Fruit fly (Drosophila melanogaster): Measurements from ENCODE around the gene Gr94a.
A peak's percentile ranks its signal among the peaks of the same experiment; 100 is the strongest.

Gr94a gene

DNA sequence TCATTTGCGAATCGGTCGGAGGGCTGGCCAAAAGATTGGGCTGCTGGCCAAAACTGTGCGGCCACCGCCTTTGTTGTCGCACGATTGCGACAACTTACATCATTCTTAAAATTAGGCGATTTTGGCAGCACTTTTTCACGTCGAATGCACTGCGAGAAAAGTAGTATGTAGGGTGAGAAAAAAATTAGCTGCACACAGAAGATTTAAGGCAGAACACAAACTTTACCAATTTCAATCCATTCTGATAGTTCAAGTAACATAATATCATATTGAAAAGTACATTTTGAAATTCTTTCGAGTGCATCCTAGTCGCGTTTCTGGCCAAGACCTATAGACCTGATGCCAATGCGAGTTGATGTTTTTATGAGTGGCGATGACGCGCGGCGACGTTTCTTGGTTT lies 23.0 kb upstream of the Gr94a start (continued):
- TF ChIP-seq HmgD (GFP tag; optimal IDR thresholded peaks at IDR 0.05) (no peak), CG7786 (GFP tag; optimal IDR thresholded peaks at IDR 0.05) (peak; percentile 53), onecut (GFP tag; IDR thresholded peaks at IDR 0.05) (no peak), fu2 (GFP tag; optimal IDR thresholded peaks at IDR 0.05) (peak; percentile 54), C15 (GFP tag; IDR thresholded peaks at IDR 0.05) (peak; percentile 63; the same call in 1 of the 3 replicates), CG7372 (GFP tag; IDR thresholded peaks at IDR 0.05) (peak; percentile 71), CG34376 (GFP tag; optimal IDR thresholded peaks at IDR 0.05) (no peak), dmrt99B (tag; optimal IDR thresholded peaks at IDR 0.05) (peak; percentile 41), pfk (GFP tag; optimal IDR thresholded peaks at IDR 0.05) (no peak), sima (GFP tag; optimal IDR thresholded peaks at IDR 0.05) (no peak), ara (GFP tag; IDR thresholded peaks at IDR 0.05) (peak; percentile 18; the same call in 1 of the 2 replicates), dpn (GFP tag; optimal IDR thresholded peaks at IDR 0.05) (peak; percentile 40 to 71), CG1832 (GFP tag; optimal IDR thresholded peaks at IDR 0.05) (no peak), sna (GFP tag; IDR thresholded peaks at IDR 0.05; ENCODE audit: partially characterized antibody) (no peak), Dfd (GFP tag; optimal IDR thresholded peaks at IDR 0.05) (no peak), Lim3 (GFP tag; IDR thresholded peaks at IDR 0.05) (no peak), eve (GFP tag; optimal IDR thresholded peaks at IDR 0.05) (no peak), Spps (tag; optimal IDR thresholded peaks at IDR 0.05) (no peak), Atf3 (GFP tag; optimal IDR thresholded peaks at IDR 0.05) (peak; percentile 54), schlank (tag; optimal IDR thresholded peaks at IDR 0.05) (peak; percentile 23), CG18764 (GFP tag; optimal IDR thresholded peaks at IDR 0.05) (no peak), CG16815 (GFP tag; optimal IDR thresholded peaks at IDR 0.05) (peak; percentile 34), Trl (optimal IDR thresholded peaks at IDR 0.05) (no peak), Trl (GFP tag; optimal IDR thresholded peaks at IDR 0.05) (peak; percentile 36), az2 (GFP tag; optimal IDR thresholded peaks at IDR 0.05) (peak; percentile 51), ERR (GFP tag; optimal IDR thresholded peaks at IDR 0.05) (no peak), CG11093 (GFP tag; IDR thresholded peaks at IDR 0.05) (no peak), Fer2 (tag; optimal IDR thresholded peaks at IDR 0.05) (no peak), CG5953 (GFP tag; IDR thresholded peaks at IDR 0.05) (no peak), disco-r (GFP tag; optimal IDR thresholded peaks at IDR 0.05) (no peak), CG9817 (tag; optimal IDR thresholded peaks at IDR 0.05) (peak; percentile 70), Med (GFP tag) (peak; percentile 96), jing (GFP tag; optimal IDR thresholded peaks at IDR 0.05) (no peak), CG14710 (tag; optimal IDR thresholded peaks at IDR 0.05) (no peak), zfh1 (GFP tag; IDR thresholded peaks at IDR 0.05) (peak; percentile 51; the same call in 1 of the 3 replicates), peb (GFP tag; IDR thresholded peaks at IDR 0.05) (no peak), oc (tag; optimal IDR thresholded peaks at IDR 0.05) (no peak), CG8388 (GFP tag; optimal IDR thresholded peaks at IDR 0.05) (peak; percentile 2), Bdp1 (GFP tag; optimal IDR thresholded peaks at IDR 0.05) (peak; percentile 24), ems (GFP tag; optimal IDR thresholded peaks at IDR 0.05) (peak; percentile 38), CG1602 (GFP tag; optimal IDR thresholded peaks at IDR 0.05) (peak; percentile 2), wor (GFP tag; IDR thresholded peaks at IDR 0.05) (no peak), Hr78 (GFP tag; optimal IDR thresholded peaks at IDR 0.05) (no peak), YL-1 (GFP tag; optimal IDR thresholded peaks at IDR 0.05) (no peak), CG6854 (GFP tag; optimal IDR thresholded peaks at IDR 0.05) (no peak), kay (GFP tag; optimal IDR thresholded peaks at IDR 0.05) (no peak), Hmr (GFP tag; optimal IDR thresholded peaks at IDR 0.05) (peak; percentile 54), tio (GFP tag; optimal IDR thresholded peaks at IDR 0.05) (no peak), CG42726 (GFP tag; IDR thresholded peaks at IDR 0.05; ENCODE audit: partially characterized antibody) (no peak), CG13424 (tag; optimal IDR thresholded peaks at IDR 0.05) (peak; percentile 30), CHES-1-like (GFP tag; optimal IDR thresholded peaks at IDR 0.05) (peak; percentile 48), Poxn (GFP tag; IDR thresholded peaks at IDR 0.05) (peak; percentile 65)

Measured in whole organism, embryonic.